Worm (Caenorhabditis elegans) whole organism, L1 larva: Measurements from ENCODE around the gene Y75B8A.25.

Experiments used
- F16B12.6 ChIP-seq: fragments of 150-350 bp; optimal IDR thresholded peaks from 2 replicates; lab custom pipeline; 2014; ENCODE audit warnings: missing biosample characterization, missing genetic modification characterization
- elt-2 ChIP-seq: sonication (generic microtip); optimal IDR thresholded peaks from 2 replicates; lab custom pipeline; 2016; ENCODE audit warnings: missing genetic modification characterization, mild to moderate bottlenecking, inconsistent platforms, missing compliant biosample characterization, missing genetic modification reagents
- jun-1 ChIP-seq: fragments of 150-350 bp; optimal IDR thresholded peaks from 2 replicates; lab custom pipeline; 2014; ENCODE audit warnings: missing biosample characterization, missing genetic modification reagents, missing genetic modification characterization
- lsy-2 ChIP-seq, 2 experiments: fragments of 150-350 bp; optimal IDR thresholded peaks; 2 replicates each; lab custom pipeline; 2014; ENCODE audit warnings: missing biosample characterization in 2 of 2, missing genetic modification characterization in 2 of 2
- nhr-12 ChIP-seq: sonication (generic microtip); optimal IDR thresholded peaks from 2 replicates; lab custom pipeline; 2017; ENCODE audit warnings: missing biosample characterization, missing genetic modification characterization
- nhr-28 ChIP-seq: fragments of 150-350 bp; optimal IDR thresholded peaks from 2 replicates; lab custom pipeline; 2014; ENCODE audit warnings: missing biosample characterization, missing genetic modification characterization
- nhr-85 ChIP-seq: sonication (generic microtip); peaks from one replicate; lab custom pipeline; 2016; ENCODE audit warnings: missing genetic modification characterization, inconsistent platforms, missing compliant biosample characterization
- pax-3 ChIP-seq: fragments of 200-800 bp; sonication (Bioruptor generic); optimal IDR thresholded peaks from 2 replicates; lab custom pipeline; 2018; ENCODE audit warnings: mild to moderate bottlenecking, missing genetic modification characterization, moderate library complexity, missing compliant biosample characterization
- skn-1 ChIP-seq: fragments of 150-350 bp; optimal IDR thresholded peaks from 2 replicates; lab custom pipeline; 2014; ENCODE audit warnings: missing biosample characterization, missing genetic modification characterization

DNA sequence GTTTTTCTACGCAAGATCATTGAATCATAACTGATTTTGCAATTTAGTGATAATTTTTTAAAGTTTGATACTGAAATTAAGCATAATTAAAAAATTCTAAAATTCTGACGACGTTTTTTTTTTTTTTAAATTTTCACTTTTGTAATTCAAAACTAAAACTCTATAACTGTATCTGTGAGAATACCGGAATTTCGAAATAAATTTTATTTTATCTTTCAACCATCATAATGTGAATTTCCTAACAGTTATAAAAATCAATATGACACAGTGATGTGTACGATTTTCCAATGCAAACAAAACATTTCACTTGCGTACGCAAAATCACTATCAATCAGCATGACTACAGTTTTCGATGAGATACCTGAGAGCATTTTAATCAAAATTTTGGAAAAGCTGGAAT, 37.9 kb upstream of the Y75B8A.25 start, which contains the start of the genes grl-15 and fbxa-89:
- TF ChIP-seq pax-3 (tag; lab: Kevin White, UChicago) = no peak
- no peak for TF ChIP-seq nhr-85 (tag; lab: Kevin White, UChicago)
- no peak for TF ChIP-seq nhr-28 (tag; lab: Kevin White, UChicago)
- no peak for TF ChIP-seq jun-1
- TF ChIP-seq nhr-12 (tag; lab: Kevin White, UChicago) = no peak
- no peak for TF ChIP-seq F16B12.6 (tag; lab: Kevin White, UChicago)
- TF ChIP-seq lsy-2 (tag; optimal IDR thresholded peaks at IDR 0.05; lab: Kevin White, UChicago) = no peak
- no peak for TF ChIP-seq skn-1 (tag; lab: Kevin White, UChicago)
- no peak for TF ChIP-seq elt-2
